Fruit fly (Drosophila melanogaster): ENCODE results near the gene CG32845.

Gene CG32845

dm6 chr3L:223019-223902, 49.9 kb downstream of the CG32845 start, which contains the start of the genes pyx and CG33229:
TSS of gene pyx (minus strand) at chr3L:223069.
TSS of gene CG33229 (plus strand) at chr3L:223852.
- no peak for TF ChIP-seq N (GFP tag; optimal IDR thresholded peaks at IDR 0.05)
- no peak for TF ChIP-seq pan (optimal IDR thresholded peaks at IDR 0.05)
- peak; percentile 44 for TF ChIP-seq sage (GFP tag; optimal IDR thresholded peaks at IDR 0.05)
- TF ChIP-seq CG9705 (GFP tag; optimal IDR thresholded peaks at IDR 0.05) = peak; percentile 67
- no peak for TF ChIP-seq CG32264 (GFP tag; optimal IDR thresholded peaks at IDR 0.05)
- peak; percentile 74 for TF ChIP-seq fru (GFP tag; optimal IDR thresholded peaks at IDR 0.05)
- peak; percentile 63 for TF ChIP-seq Hr83 (GFP tag; optimal IDR thresholded peaks at IDR 0.05; ENCODE audit: poor library complexity, severe bottlenecking)
- TF ChIP-seq Myc (optimal IDR thresholded peaks at IDR 0.05) = no peak
- TF ChIP-seq rgr (GFP tag; optimal IDR thresholded peaks at IDR 0.05) = peak; percentile 58
- TF ChIP-seq GATAd (GFP tag; optimal IDR thresholded peaks at IDR 0.05) = no peak
- TF ChIP-seq Hnf4 (GFP tag; optimal IDR thresholded peaks at IDR 0.05) = peak; percentile 4
- peak; percentile 61 for TF ChIP-seq Sp1 (GFP tag; optimal IDR thresholded peaks at IDR 0.05)
- TF ChIP-seq sv (GFP tag; optimal IDR thresholded peaks at IDR 0.05) = peak; percentile 82
- no peak for TF ChIP-seq Dif (GFP tag; optimal IDR thresholded peaks at IDR 0.05; ENCODE audit: partially characterized antibody)
- peak; percentile 53 for TF ChIP-seq psq (GFP tag; optimal IDR thresholded peaks at IDR 0.05)
- peak; percentile 17 for TF ChIP-seq jim (GFP tag; optimal IDR thresholded peaks at IDR 0.05)
- TF ChIP-seq OdsH (GFP tag; optimal IDR thresholded peaks at IDR 0.05) = peak; percentile 60
- TF ChIP-seq tai (GFP tag; optimal IDR thresholded peaks at IDR 0.05) = no peak
- TF ChIP-seq foxo (GFP tag; optimal IDR thresholded peaks at IDR 0.05) = peak in 1 of 2 experiments; percentile 81
- no peak for TF ChIP-seq brk (GFP tag; optimal IDR thresholded peaks at IDR 0.05)
- peak; percentile 3 for TF ChIP-seq Rel (GFP tag; optimal IDR thresholded peaks at IDR 0.05)
- no peak for TF ChIP-seq Rel (tag; optimal IDR thresholded peaks at IDR 0.05)
- TF ChIP-seq HLH106 (tag; optimal IDR thresholded peaks at IDR 0.05) = peak; percentile 85
- no peak for TF ChIP-seq dl (GFP tag; optimal IDR thresholded peaks at IDR 0.05; ENCODE audit: insufficient read depth in 1 of 2, partially characterized antibody in 2 of 2)
- TF ChIP-seq ey (GFP tag; optimal IDR thresholded peaks at IDR 0.05) = peak; percentile 77
- TF ChIP-seq dsf (GFP tag; optimal IDR thresholded peaks at IDR 0.05; ENCODE audit: borderline replicate concordance) = no peak
- TF ChIP-seq Jra (GFP tag; optimal IDR thresholded peaks at IDR 0.05) = no peak
- TF ChIP-seq lola (GFP tag; optimal IDR thresholded peaks at IDR 0.05) = no peak
- no peak for TF ChIP-seq Hr78 (GFP tag; optimal IDR thresholded peaks at IDR 0.05)
- TF ChIP-seq woc (GFP tag; optimal IDR thresholded peaks at IDR 0.05) = peak; percentile 37
- TF ChIP-seq br (GFP tag; optimal IDR thresholded peaks at IDR 0.05) = peak; percentile 68
- peak; percentile 73 for TF ChIP-seq dmrt93B (GFP tag; optimal IDR thresholded peaks at IDR 0.05)
- peak; percentile 73 for TF ChIP-seq h (GFP tag; optimal IDR thresholded peaks at IDR 0.05)

All from whole organism, wandering third instar larva.